Worm (Caenorhabditis elegans): ENCODE data around the gene hlh-12.
A peak's percentile ranks its signal among the peaks of the same experiment; 100 is the strongest.

The hlh-12 gene

ce11 chrIV:8453178-8453577, 26.1 kb downstream of the hlh-12 start:
- TF ChIP-seq pqm-1 (tag; optimal IDR thresholded peaks at IDR 0.05): peak; percentile 85
- TF ChIP-seq ztf-11 (tag; optimal IDR thresholded peaks at IDR 0.05): no peak
- TF ChIP-seq elt-2 (tag; optimal IDR thresholded peaks at IDR 0.05): peak; percentile 97
- peak; percentile 33 for TF ChIP-seq pha-4 (tag; optimal IDR thresholded peaks at IDR 0.05)
- no peak for TF ChIP-seq nhr-237 (tag; optimal IDR thresholded peaks at IDR 0.05)
- TF ChIP-seq jun-1 (tag; optimal IDR thresholded peaks at IDR 0.05): peak; percentile 59

ce11 chrIV:8451709-8452248, 27.5 kb downstream of the hlh-12 start, which contains the start of gene eppl-1:
TSS of gene eppl-1 (minus strand) at chrIV:8451759.
- TF ChIP-seq nfya-1 (tag; optimal IDR thresholded peaks at IDR 0.05; ENCODE audit: insufficient read depth) (no peak), elt-2 (tag; optimal IDR thresholded peaks at IDR 0.05) (peak; percentile 96)

- TF ChIP-seq ceh-28 (tag; optimal IDR thresholded peaks at IDR 0.05) (no peak), ztf-11 (tag; optimal IDR thresholded peaks at IDR 0.05) (no peak), lin-39 (tag; optimal IDR thresholded peaks at IDR 0.05) (no peak), nhr-76 (tag; optimal IDR thresholded peaks at IDR 0.05) (no peak), elt-3 (tag; optimal IDR thresholded peaks at IDR 0.05) (peak in 2 of 3 experiments; percentile 40 to 88), fkh-2 (tag; optimal IDR thresholded peaks at IDR 0.05) (no peak), pha-4 (tag; optimal IDR thresholded peaks at IDR 0.05) (peak; percentile 35), nhr-77 (tag; optimal IDR thresholded peaks at IDR 0.05) (no peak), elt-2 (tag; optimal IDR thresholded peaks at IDR 0.05) (peak; percentile 94), nhr-12 (tag; optimal IDR thresholded peaks at IDR 0.05) (no peak), sea-2 (GFP tag; optimal IDR thresholded peaks at IDR 0.05) (no peak), nhr-43 (tag; optimal IDR thresholded peaks at IDR 0.05; ENCODE audit: poor library complexity, severe bottlenecking) (no peak), unc-62 (GFP tag; optimal IDR thresholded peaks at IDR 0.05) (no peak), ama-1 (optimal IDR thresholded peaks at IDR 0.05) (no peak), R02D3.7 (tag; optimal IDR thresholded peaks at IDR 0.05) (no peak), pqm-1 (tag; optimal IDR thresholded peaks at IDR 0.05) (peak; percentile 68), zag-1 (tag; optimal IDR thresholded peaks at IDR 0.05) (no peak), aly-2 (tag; optimal IDR thresholded peaks at IDR 0.05) (no peak), nhr-23 (tag; optimal IDR thresholded peaks at IDR 0.05) (peak; percentile 33), jun-1 (tag; optimal IDR thresholded peaks at IDR 0.05) (peak; percentile 64), eor-1 (tag; optimal IDR thresholded peaks at IDR 0.05) (no peak), mml-1 (tag; optimal IDR thresholded peaks at IDR 0.05) (no peak), nhr-237 (tag; optimal IDR thresholded peaks at IDR 0.05) (no peak)
Observed at ce11 chrIV:8450534-8450933, 28.7 kb downstream of the hlh-12 start.

ce11 chrIV:8449869-8450268, 29.4 kb downstream of the hlh-12 start:
- no peak for TF ChIP-seq ceh-28 (tag; optimal IDR thresholded peaks at IDR 0.05)
- no peak for TF ChIP-seq lin-15B (tag; optimal IDR thresholded peaks at IDR 0.05)
- TF ChIP-seq nfya-1 (tag; optimal IDR thresholded peaks at IDR 0.05; ENCODE audit: insufficient read depth): no peak
- TF ChIP-seq ceh-16 (tag; optimal IDR thresholded peaks at IDR 0.05): no peak
- no peak for TF ChIP-seq aly-2 (tag; optimal IDR thresholded peaks at IDR 0.05)
- TF ChIP-seq zag-1 (tag; optimal IDR thresholded peaks at IDR 0.05): no peak
- TF ChIP-seq pqm-1 (tag; optimal IDR thresholded peaks at IDR 0.05): no peak

ce11 chrIV:8446904-8447303, 32.3 kb downstream of the hlh-12 start, which contains the start of gene T01B11.1:
TSS of gene T01B11.1 (plus strand) at chrIV:8447204.
- TF ChIP-seq elt-2 (tag; optimal IDR thresholded peaks at IDR 0.05): no peak
- no peak for TF ChIP-seq nfya-1 (tag; optimal IDR thresholded peaks at IDR 0.05; ENCODE audit: insufficient read depth)
- no peak for TF ChIP-seq nhr-67 (tag; optimal IDR thresholded peaks at IDR 0.05)
- TF ChIP-seq R02D3.7 (tag; optimal IDR thresholded peaks at IDR 0.05): no peak
- no peak for TF ChIP-seq eor-1 (tag; optimal IDR thresholded peaks at IDR 0.05)
- no peak for TF ChIP-seq fkh-10 (GFP tag; optimal IDR thresholded peaks at IDR 0.05)
- no peak for TF ChIP-seq unc-39 (tag; optimal IDR thresholded peaks at IDR 0.05)
- no peak for TF ChIP-seq nhr-77 (tag; optimal IDR thresholded peaks at IDR 0.05)
- TF ChIP-seq lin-39 (tag; optimal IDR thresholded peaks at IDR 0.05): no peak
- TF ChIP-seq ceh-16 (tag; optimal IDR thresholded peaks at IDR 0.05): no peak
- no peak for TF ChIP-seq fos-1 (tag; optimal IDR thresholded peaks at IDR 0.05)
- no peak for TF ChIP-seq nhr-11 (tag; optimal IDR thresholded peaks at IDR 0.05)
- TF ChIP-seq hmg-11 (tag; optimal IDR thresholded peaks at IDR 0.05): no peak
- TF ChIP-seq ceh-28 (tag; optimal IDR thresholded peaks at IDR 0.05): no peak
- TF ChIP-seq ceh-9 (tag; optimal IDR thresholded peaks at IDR 0.05): no peak
- no peak for TF ChIP-seq skn-1 (tag; optimal IDR thresholded peaks at IDR 0.05)

All from whole organism, L3 larva.